Fruit fly (Drosophila melanogaster) whole organism: ENCODE data around the gene Tom20.

Source experiments
- CG8478 ChIP-seq: fragments of >200 bp; optimal IDR thresholded peaks from 2 replicates; lab custom pipeline; 2018; ENCODE audit warnings: inconsistent platforms
- Dll ChIP-seq: fragments of >200 bp; optimal IDR thresholded peaks from 2 replicates; lab custom pipeline; 2017
- EcR ChIP-seq, 2 experiments: fragments of >200 bp; optimal IDR thresholded peaks; 2 replicates each; lab custom pipeline; 2017; ENCODE audit warnings: missing biosample characterization in 2 of 2, missing genetic modification characterization in 2 of 2, missing genetic modification reagents in 2 of 2
- pan ChIP-seq: fragments of >200 bp; optimal IDR thresholded peaks from 2 replicates; lab custom pipeline; 2017
- psq ChIP-seq: fragments of >200 bp; optimal IDR thresholded peaks from 2 replicates; lab custom pipeline; 2017
- usp ChIP-seq: fragments of >200 bp; optimal IDR thresholded peaks from 2 replicates; lab custom pipeline; 2017; ENCODE audit warnings: missing biosample characterization, missing genetic modification characterization, mixed read lengths

Gene Tom20

DNA sequence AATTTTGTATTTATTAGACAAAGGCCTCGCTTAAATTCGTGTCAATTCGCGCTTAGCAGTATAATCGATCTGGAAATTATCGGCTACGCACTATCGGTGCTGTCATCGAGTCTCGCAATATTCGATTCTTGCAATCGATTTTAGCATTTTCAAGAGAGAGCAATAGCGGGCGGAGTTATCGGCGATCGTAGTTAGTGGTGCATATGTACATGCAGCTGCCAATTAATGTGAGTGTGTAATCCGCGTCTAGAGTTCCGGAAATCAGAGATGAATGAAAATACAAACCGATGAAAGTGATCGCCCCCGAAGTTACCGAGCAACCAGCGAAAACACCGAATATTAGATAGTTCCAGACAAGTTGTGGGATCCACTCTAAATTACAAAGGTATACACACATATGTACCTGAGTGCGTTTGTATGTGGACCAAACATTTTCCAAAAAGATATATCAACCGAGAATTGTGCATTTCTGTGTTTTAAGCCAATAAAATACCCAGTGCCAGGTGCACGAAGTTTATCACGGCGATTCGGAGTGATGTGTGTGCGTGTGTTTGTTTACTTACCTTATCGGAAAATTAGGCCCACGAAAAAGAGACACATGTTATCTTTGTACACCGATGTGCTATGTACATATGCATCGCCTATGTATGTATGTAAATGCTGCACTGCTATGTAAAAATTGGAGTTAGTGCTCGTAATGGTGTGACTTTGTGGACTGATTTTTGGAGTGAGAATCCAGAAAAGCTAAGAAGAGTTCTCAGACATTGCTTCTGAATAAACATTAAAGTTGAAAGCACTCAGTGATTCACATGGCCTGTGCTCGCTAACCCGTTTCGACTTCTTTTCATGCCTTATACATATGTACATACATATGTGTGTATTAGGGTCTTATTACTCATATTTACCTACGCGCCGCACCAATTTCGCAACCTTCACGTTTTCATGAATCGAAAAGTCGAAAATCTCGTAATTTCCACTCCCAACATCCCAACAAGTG, 6.1 kb downstream of the Tom20 start:
- TF ChIP-seq Dll (no peak), psq (no peak)

DNA sequence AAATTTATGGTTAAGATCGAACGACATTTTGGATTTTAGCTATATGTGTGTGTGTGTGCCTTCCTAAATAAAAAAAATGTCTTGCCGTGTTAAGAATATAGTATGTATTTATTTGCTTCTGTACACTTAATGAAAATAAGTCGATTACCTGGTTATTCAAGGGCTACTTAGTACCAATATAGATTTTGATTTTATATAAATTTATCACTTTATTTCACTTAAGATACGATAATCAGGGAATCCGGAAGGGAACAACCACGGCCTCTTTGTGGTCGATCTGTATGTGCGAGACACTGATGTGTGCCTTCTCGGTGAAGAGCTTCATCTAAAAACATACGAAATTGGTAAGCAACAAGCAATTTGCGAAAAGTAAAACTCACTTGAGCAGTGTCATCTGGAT, 27.3 kb downstream of the Tom20 start, which contains the start of gene CG14183:
CG14183 (minus strand) TSS at position 101 of the 400 bp plus-strand sequence.
- TF ChIP-seq usp (GFP tag; lab: Kevin White, UChicago): no peak
- no peak for TF ChIP-seq EcR (GFP tag; optimal IDR thresholded peaks at IDR 0.05; lab: Kevin White, UChicago)
- TF ChIP-seq psq: no peak
- TF ChIP-seq Dll: no peak
- no peak for TF ChIP-seq CG8478 (lab: Kevin White, UChicago)
- TF ChIP-seq pan (lab: Kevin White, UChicago): no peak

dm6 chr3L:20028753-20029152, 28.3 kb downstream of the Tom20 start, which contains the start of gene Lamtor1:
TSS of gene Lamtor1 (minus strand) at chr3L:20029020.
- TF ChIP-seq usp (GFP tag; lab: Kevin White, UChicago): no peak
- no peak for TF ChIP-seq EcR (GFP tag; optimal IDR thresholded peaks at IDR 0.05; lab: Kevin White, UChicago)
- TF ChIP-seq Dll: no peak
- no peak for TF ChIP-seq pan (lab: Kevin White, UChicago)
- no peak for TF ChIP-seq CG8478 (lab: Kevin White, UChicago)
- no peak for TF ChIP-seq psq

- TF ChIP-seq CG8478 (lab: Kevin White, UChicago): no peak
- TF ChIP-seq Dll: no peak
- TF ChIP-seq EcR (GFP tag; optimal IDR thresholded peaks at IDR 0.05; lab: Kevin White, UChicago): no peak
- no peak for TF ChIP-seq psq
- TF ChIP-seq usp (GFP tag; lab: Kevin White, UChicago): no peak
- no peak for TF ChIP-seq pan (lab: Kevin White, UChicago)
Observed at dm6 chr3L:20036610-20037009, 36.2 kb downstream of the Tom20 start.
